Worm (Caenorhabditis elegans): ENCODE results near the gene K08B5.1.

ce11 chrX:16546135-16546534 lies 12.1 kb upstream of the K08B5.1 start:
- TF ChIP-seq ama-1 (optimal IDR thresholded peaks at IDR 0.05) (no peak), zag-1 (tag; optimal IDR thresholded peaks at IDR 0.05) (no peak), lin-39 (tag; optimal IDR thresholded peaks at IDR 0.05) (no peak), ztf-11 (tag; optimal IDR thresholded peaks at IDR 0.05) (no peak), fos-1 (tag; optimal IDR thresholded peaks at IDR 0.05) (no peak), lsy-12 (tag; optimal IDR thresholded peaks at IDR 0.05) (no peak), nhr-76 (tag; optimal IDR thresholded peaks at IDR 0.05) (no peak), ceh-16 (tag; optimal IDR thresholded peaks at IDR 0.05) (no peak), nhr-43 (tag; optimal IDR thresholded peaks at IDR 0.05; ENCODE audit: poor library complexity, severe bottlenecking) (no peak), pqm-1 (tag; optimal IDR thresholded peaks at IDR 0.05) (no peak), egl-5 (tag; optimal IDR thresholded peaks at IDR 0.05) (no peak), pha-4 (tag; optimal IDR thresholded peaks at IDR 0.05) (no peak)

All from whole organism, L3 larva.